Fruit fly (Drosophila melanogaster) Kc167 (cell line): ENCODE measurements around the gene pn.

ENCODE experiments used
- Sin3A ChIP-seq: fragments of >200 bp; optimal IDR thresholded peaks from 2 replicates; lab custom pipeline; 2018; ENCODE audit warnings: missing external identifiers
- insv ChIP-seq: fragments of >200 bp; optimal IDR thresholded peaks from 3 replicates; lab custom pipeline; 2018; ENCODE audit warnings: missing external identifiers
- psq ChIP-seq: fragments of >200 bp; optimal IDR thresholded peaks from 2 replicates; lab custom pipeline; 2017; ENCODE audit warnings: missing external identifiers
- ttk ChIP-seq: sonication (Bioruptor generic); optimal IDR thresholded peaks from 2 replicates; lab custom pipeline; 2017; ENCODE audit warnings: missing external identifiers

dm6 chrX:2145690-2146470 is 35.1 kb upstream of the pn start:
- TF ChIP-seq psq (lab: Kevin White, UChicago) (no peak), Sin3A (no peak), insv (lab: Kevin White, UChicago) (no peak), ttk (no peak)
